Fruit fly (Drosophila melanogaster): ENCODE results near the gene CG7884.

CG7884 gene

DNA sequence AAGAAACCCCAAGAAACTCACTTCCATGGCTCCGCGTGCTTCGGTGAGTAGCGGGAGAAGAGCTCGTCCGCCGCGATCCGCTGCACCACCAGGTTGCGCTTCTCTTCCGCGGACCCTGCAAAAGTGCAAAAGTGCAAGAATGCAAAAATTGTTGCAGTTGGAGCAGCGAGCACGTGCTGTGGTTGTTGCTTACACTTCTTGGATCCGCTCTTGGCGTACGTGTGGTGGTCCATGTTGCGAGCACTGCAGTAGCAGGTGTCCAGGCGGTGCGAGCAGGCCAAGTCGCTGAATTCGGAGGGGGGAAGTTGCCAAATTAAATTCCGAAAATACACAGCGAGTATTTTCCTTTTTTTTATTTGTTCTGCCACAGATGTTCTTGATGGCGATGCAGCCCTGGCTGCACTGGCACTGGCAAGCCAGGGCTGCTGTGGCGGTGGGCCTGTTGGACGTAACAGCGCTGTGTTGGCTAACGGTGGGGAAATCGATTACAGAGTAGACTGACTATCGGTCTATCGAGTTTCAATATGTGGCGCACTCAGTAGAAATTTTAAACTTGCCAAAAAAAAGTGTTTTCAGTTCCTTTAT, 48.2 kb downstream of the CG7884 start, which contains the start of gene CG8010 (continued):
- TF ChIP-seq cwo (GFP tag; optimal IDR thresholded peaks at IDR 0.05) (no peak), knrl (GFP tag; IDR thresholded peaks at IDR 0.05; ENCODE audit: partially characterized antibody) (0 out of 3 replicates have a peak, but pooled peaks have one; percentile 13), Adf1 (GFP tag; IDR thresholded peaks at IDR 0.05) (no peak), Doc3 (GFP tag; IDR thresholded peaks at IDR 0.05; ENCODE audit: partially characterized antibody) (no peak), Fer2 (tag; optimal IDR thresholded peaks at IDR 0.05) (no peak), p53 (GFP tag; optimal IDR thresholded peaks at IDR 0.05) (no peak), H2.0 (GFP tag; IDR thresholded peaks at IDR 0.05) (no peak), CG16863 (GFP tag; optimal IDR thresholded peaks at IDR 0.05) (peak; percentile 10), CG9797 (GFP tag; optimal IDR thresholded peaks at IDR 0.05) (peak; percentile 12), E2f1 (GFP tag; IDR thresholded peaks at IDR 0.05) (no peak), jigr1 (GFP tag; IDR thresholded peaks at IDR 0.05) (no peak), CG15011 (GFP tag; optimal IDR thresholded peaks at IDR 0.05) (no peak), CG3726 (GFP tag; IDR thresholded peaks at IDR 0.05) (no peak), CG2116 (GFP tag; optimal IDR thresholded peaks at IDR 0.05) (peak; percentile 92), CG13123 (GFP tag; optimal IDR thresholded peaks at IDR 0.05) (no peak), CG14014 (GFP tag; IDR thresholded peaks at IDR 0.05) (peak; percentile 40; the same call in 1 of the 2 replicates), CTCF (GFP tag; optimal IDR thresholded peaks at IDR 0.05) (peak; percentile 16), CG4707 (GFP tag; optimal IDR thresholded peaks at IDR 0.05) (no peak), CG4282 (GFP tag; optimal IDR thresholded peaks at IDR 0.05) (no peak), CG1233 (GFP tag; optimal IDR thresholded peaks at IDR 0.05) (no peak), Ada2b (GFP tag; IDR thresholded peaks at IDR 0.05) (no peak), CG10321 (GFP tag; IDR thresholded peaks at IDR 0.05) (no peak), CG6689 (GFP tag; IDR thresholded peaks at IDR 0.05) (no peak), CG11504 (tag; optimal IDR thresholded peaks at IDR 0.05) (no peak), Opbp (GFP tag; IDR thresholded peaks at IDR 0.05; ENCODE audit: partially characterized antibody) (no peak), CG13296 (GFP tag; optimal IDR thresholded peaks at IDR 0.05) (peak; percentile 5), CG17186 (GFP tag; optimal IDR thresholded peaks at IDR 0.05) (peak; percentile 48), YL-1 (GFP tag; optimal IDR thresholded peaks at IDR 0.05) (peak; percentile 71), CG31441 (GFP tag; IDR thresholded peaks at IDR 0.05) (no peak), Usf (GFP tag; optimal IDR thresholded peaks at IDR 0.05) (no peak), CG4617 (GFP tag; optimal IDR thresholded peaks at IDR 0.05; ENCODE audit: borderline replicate concordance) (peak; percentile 32), prd (optimal IDR thresholded peaks at IDR 0.05) (no peak), prd (GFP tag; IDR thresholded peaks at IDR 0.05) (no peak), CG13287 (GFP tag; IDR thresholded peaks at IDR 0.05; ENCODE audit: partially characterized antibody) (peak; percentile 73), chinmo (GFP tag; IDR thresholded peaks at IDR 0.05; ENCODE audit: partially characterized antibody) (0 out of 4 replicates have a peak, but pooled peaks have one; percentile 67), CG4820 (GFP tag; optimal IDR thresholded peaks at IDR 0.05) (no peak), CG9932 (GFP tag; IDR thresholded peaks at IDR 0.05) (peak; percentile 56), ATbp (GFP tag; optimal IDR thresholded peaks at IDR 0.05) (no peak), sd (tag; optimal IDR thresholded peaks at IDR 0.05) (no peak), Lim3 (GFP tag; IDR thresholded peaks at IDR 0.05) (no peak), ewg (GFP tag; optimal IDR thresholded peaks at IDR 0.05) (no peak), Hey (tag; optimal IDR thresholded peaks at IDR 0.05) (no peak), CG34224 (GFP tag; IDR thresholded peaks at IDR 0.05; ENCODE audit: partially characterized antibody) (peak; percentile 67), CG14667 (GFP tag; IDR thresholded peaks at IDR 0.05) (no peak), chm (GFP tag; IDR thresholded peaks at IDR 0.05) (peak; percentile 48; the same call in 1 of the 2 replicates), Meics (GFP tag; optimal IDR thresholded peaks at IDR 0.05) (no peak), org-1 (GFP tag; optimal IDR thresholded peaks at IDR 0.05) (no peak), pros (GFP tag; optimal IDR thresholded peaks at IDR 0.05) (no peak), usp (GFP tag; optimal IDR thresholded peaks at IDR 0.05) (no peak), BEAF-32 (GFP tag; optimal IDR thresholded peaks at IDR 0.05) (peak; percentile 41), twi (tag; optimal IDR thresholded peaks at IDR 0.05) (peak; percentile 35)

Measured in whole organism, embryonic.